Fruit fly (Drosophila melanogaster): Measurements from ENCODE around the gene CG12531.

CG12531 gene

DNA sequence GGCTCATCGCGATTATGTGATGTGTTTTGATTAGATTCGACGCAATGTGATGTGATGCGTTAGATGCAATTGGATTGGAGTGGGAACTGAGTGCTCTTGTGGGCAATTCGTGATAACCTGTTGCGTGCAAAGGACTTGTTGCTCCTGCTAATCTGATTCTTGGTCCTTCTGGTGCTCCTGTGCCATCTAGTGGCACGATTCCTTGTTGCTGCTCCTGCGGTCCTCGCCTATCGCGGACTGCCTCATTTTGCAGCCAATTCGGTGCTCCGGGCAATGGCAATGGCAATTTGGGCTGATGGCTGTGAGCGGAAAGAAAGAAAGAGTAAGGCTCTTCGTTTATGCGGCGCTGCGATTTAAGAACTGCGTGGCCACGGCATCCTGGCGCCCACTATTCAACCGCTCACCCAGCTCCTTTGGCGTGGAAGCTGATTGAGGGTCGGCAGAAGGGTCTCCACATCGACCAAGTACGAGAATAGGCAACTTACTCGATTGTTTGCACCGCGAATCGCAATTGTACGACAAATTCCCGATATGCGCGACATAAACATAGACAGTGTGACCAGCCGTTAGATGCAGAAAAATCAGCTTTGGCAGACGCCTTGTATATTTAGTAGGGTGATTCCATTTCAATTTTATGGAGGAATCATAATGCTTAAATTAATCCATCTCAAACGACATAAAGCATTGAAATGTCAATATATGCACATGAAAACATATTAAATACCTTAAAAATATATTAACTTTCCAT lies 25.6 kb upstream of the CG12531 start, which contains the start of gene Mer (continued):
- no peak for TF ChIP-seq lov (optimal IDR thresholded peaks at IDR 0.05)
- TF ChIP-seq lov (GFP tag; IDR thresholded peaks at IDR 0.05) = peak; percentile 48; the same call in 1 of the 3 replicates
- peak; percentile 85 for TF ChIP-seq zfh1 (GFP tag; IDR thresholded peaks at IDR 0.05)
- TF ChIP-seq CG8281 (tag; optimal IDR thresholded peaks at IDR 0.05) = peak; percentile 63
- TF ChIP-seq Fer1 (GFP tag; optimal IDR thresholded peaks at IDR 0.05) = peak; percentile 91
- TF ChIP-seq Mad (GFP tag; optimal IDR thresholded peaks at IDR 0.05) = peak; percentile 82
- no peak for TF ChIP-seq usp (GFP tag; optimal IDR thresholded peaks at IDR 0.05)
- TF ChIP-seq pros (GFP tag; optimal IDR thresholded peaks at IDR 0.05) = no peak
- TF ChIP-seq CG3407 (GFP tag; optimal IDR thresholded peaks at IDR 0.05) = peak; percentile 47
- TF ChIP-seq H2.0 (GFP tag; IDR thresholded peaks at IDR 0.05) = peak; percentile 64
- TF ChIP-seq CG2678 (tag; optimal IDR thresholded peaks at IDR 0.05) = peak; percentile 88
- peak; percentile 78 for TF ChIP-seq CG9817 (tag; optimal IDR thresholded peaks at IDR 0.05)
- peak; percentile 63 for TF ChIP-seq CG31224 (GFP tag; IDR thresholded peaks at IDR 0.05)
- TF ChIP-seq CG4282 (GFP tag; optimal IDR thresholded peaks at IDR 0.05) = peak; percentile 73
- peak; percentile 70; the same call in 1 of the 3 replicates for TF ChIP-seq gce (GFP tag; IDR thresholded peaks at IDR 0.05)
- TF ChIP-seq Deaf1 (tag; optimal IDR thresholded peaks at IDR 0.05) = peak; percentile 54
- peak; percentile 75 for TF ChIP-seq CG3847 (GFP tag; IDR thresholded peaks at IDR 0.05)
- TF ChIP-seq az2 (GFP tag; optimal IDR thresholded peaks at IDR 0.05) = peak; percentile 67
- peak; percentile 52; the same call in 1 of the 2 replicates for TF ChIP-seq CG14667 (GFP tag; IDR thresholded peaks at IDR 0.05)
- TF ChIP-seq Sin3A (optimal IDR thresholded peaks at IDR 0.05) = peak; percentile 12
- no peak for TF ChIP-seq nerfin-2 (GFP tag; IDR thresholded peaks at IDR 0.05; ENCODE audit: partially characterized antibody)
- peak; percentile 54 for TF ChIP-seq CG8359 (GFP tag; optimal IDR thresholded peaks at IDR 0.05; ENCODE audit: borderline replicate concordance)
- TF ChIP-seq Nf-YB (GFP tag; optimal IDR thresholded peaks at IDR 0.05) = peak; percentile 68
- peak; percentile 90 for TF ChIP-seq Side (GFP tag; optimal IDR thresholded peaks at IDR 0.05)
- TF ChIP-seq CG11398 (GFP tag; optimal IDR thresholded peaks at IDR 0.05) = peak; percentile 73
- peak; percentile 81; the same call in 2 of the 3 replicates for TF ChIP-seq CG3726 (GFP tag; IDR thresholded peaks at IDR 0.05)
- TF ChIP-seq insv (GFP tag; optimal IDR thresholded peaks at IDR 0.05) = peak in 1 of 2 experiments; percentile 45
- peak; percentile 41 for TF ChIP-seq yki (optimal IDR thresholded peaks at IDR 0.05)
- TF ChIP-seq esg (GFP tag; conservative IDR thresholded peaks at IDR 0.05) = peak; percentile 70
- TF ChIP-seq CG10979 (tag; optimal IDR thresholded peaks at IDR 0.05) = peak; percentile 84
- TF ChIP-seq disco-r (GFP tag; optimal IDR thresholded peaks at IDR 0.05) = peak; percentile 74
- peak in 1 of 3 experiments; percentile 42 for TF ChIP-seq Stat92E (GFP tag; optimal IDR thresholded peaks at IDR 0.05)
- TF ChIP-seq CG12744 (GFP tag; optimal IDR thresholded peaks at IDR 0.05) = peak; percentile 49
- peak; percentile 10 for TF ChIP-seq fd102C (GFP tag; optimal IDR thresholded peaks at IDR 0.05)
- peak; percentile 81 for TF ChIP-seq CG8924 (tag; optimal IDR thresholded peaks at IDR 0.05)
- TF ChIP-seq CG8478 (optimal IDR thresholded peaks at IDR 0.05) = no peak
- TF ChIP-seq Tbp (GFP tag; optimal IDR thresholded peaks at IDR 0.05) = no peak
- TF ChIP-seq oc (tag; optimal IDR thresholded peaks at IDR 0.05) = peak; percentile 59
- peak; percentile 59 for TF ChIP-seq dm (GFP tag; optimal IDR thresholded peaks at IDR 0.05)
- peak; percentile 97 for TF ChIP-seq Ets65A (GFP tag)
- TF ChIP-seq NfI (GFP tag; optimal IDR thresholded peaks at IDR 0.05) = peak; percentile 86
- TF ChIP-seq CG7839 (tag; optimal IDR thresholded peaks at IDR 0.05) = peak; percentile 85
- peak; percentile 59 for TF ChIP-seq CG7928 (GFP tag; optimal IDR thresholded peaks at IDR 0.05)
- 0 out of 3 replicates have a peak, but pooled peaks have one; percentile 53 for TF ChIP-seq CG2199 (GFP tag; IDR thresholded peaks at IDR 0.05)
- peak; percentile 24; the same call in 1 of the 2 replicates for TF ChIP-seq crol (GFP tag; IDR thresholded peaks at IDR 0.05)
- peak; percentile 62 for TF ChIP-seq CG10462 (GFP tag; optimal IDR thresholded peaks at IDR 0.05)
- TF ChIP-seq B-H2 (GFP tag; optimal IDR thresholded peaks at IDR 0.05) = peak; percentile 66
- TF ChIP-seq zf30C (GFP tag; optimal IDR thresholded peaks at IDR 0.05) = no peak
- TF ChIP-seq CG12155 (GFP tag; optimal IDR thresholded peaks at IDR 0.05) = peak; percentile 73
- peak; percentile 88 for TF ChIP-seq BtbVII (GFP tag; optimal IDR thresholded peaks at IDR 0.05)
